Worm (Caenorhabditis elegans) whole organism, early embryonic: Measurements from ENCODE around the gene nhr-95.

Experiments
- B0310.2 ChIP-seq: sonication (generic microtip); optimal IDR thresholded peaks from 2 replicates; lab custom pipeline; 2016; ENCODE audit warnings: mild to moderate bottlenecking, missing genetic modification characterization, missing compliant biosample characterization
- F13C5.2 ChIP-seq: sonication (generic microtip); optimal IDR thresholded peaks from 2 replicates; lab custom pipeline; 2017; ENCODE audit warnings: mild to moderate bottlenecking, missing genetic modification characterization, inconsistent platforms, missing compliant biosample characterization
- ama-1 ChIP-seq: fragments of 150-350 bp; optimal IDR thresholded peaks from 2 replicates; lab custom pipeline; 2014
- ceh-13 ChIP-seq: fragments of 200-800 bp; sonication (Bioruptor generic); optimal IDR thresholded peaks from 2 replicates; lab custom pipeline; 2018; ENCODE audit warnings: mild to moderate bottlenecking, missing genetic modification characterization, missing compliant biosample characterization
- ceh-36 ChIP-seq: sonication (generic microtip); optimal IDR thresholded peaks from 2 replicates; lab custom pipeline; 2016; ENCODE audit warnings: missing genetic modification characterization, inconsistent platforms, missing compliant biosample characterization
- ets-7 ChIP-seq: sonication (generic microtip); optimal IDR thresholded peaks from 2 replicates; lab custom pipeline; 2016; ENCODE audit warnings: missing genotype, missing genetic modification characterization, missing compliant biosample characterization
- flt-1 ChIP-seq: fragments of 200-800 bp; sonication (Bioruptor generic); IDR thresholded peaks from 2 replicates; pipeline ENCODE4 v1.3.6; 2022; ENCODE audit warnings: missing genetic modification characterization, missing compliant biosample characterization
- hmbx-1 ChIP-seq: sonication (generic microtip); optimal IDR thresholded peaks from 2 replicates; lab custom pipeline; 2016; ENCODE audit warnings: mild to moderate bottlenecking, missing genetic modification characterization, missing compliant biosample characterization
- hmg-4 ChIP-seq: fragments of 200-800 bp; sonication (Bioruptor generic); optimal IDR thresholded peaks from 2 replicates; lab custom pipeline; 2018; ENCODE audit warnings: mild to moderate bottlenecking, missing genetic modification characterization, missing compliant biosample characterization
- pes-1 ChIP-seq: fragments of 200-800 bp; sonication (Bioruptor generic); IDR thresholded peaks from 2 replicates; pipeline ENCODE4 v1.3.6; 2022; ENCODE audit warnings: missing genetic modification reagents, missing genetic modification characterization, missing compliant biosample characterization
- scrt-1 ChIP-seq: fragments of 200-800 bp; sonication (Bioruptor generic); IDR thresholded peaks from 2 replicates; pipeline ENCODE4 v1.3.6; 2022; ENCODE audit warnings: missing genetic modification characterization, missing compliant biosample characterization
- sea-1 ChIP-seq: fragments of 200-800 bp; sonication (Bioruptor generic); conservative IDR thresholded peaks from 2 replicates; pipeline ENCODE4 v1.3.6; 2022; ENCODE audit warnings: missing genetic modification characterization, missing compliant biosample characterization
- tbx-11 ChIP-seq: fragments of 200-800 bp; sonication (Bioruptor generic); IDR thresholded peaks from 2 replicates; pipeline ENCODE4 v1.3.6; 2022; ENCODE audit warnings: missing genetic modification characterization, missing compliant biosample characterization

DNA sequence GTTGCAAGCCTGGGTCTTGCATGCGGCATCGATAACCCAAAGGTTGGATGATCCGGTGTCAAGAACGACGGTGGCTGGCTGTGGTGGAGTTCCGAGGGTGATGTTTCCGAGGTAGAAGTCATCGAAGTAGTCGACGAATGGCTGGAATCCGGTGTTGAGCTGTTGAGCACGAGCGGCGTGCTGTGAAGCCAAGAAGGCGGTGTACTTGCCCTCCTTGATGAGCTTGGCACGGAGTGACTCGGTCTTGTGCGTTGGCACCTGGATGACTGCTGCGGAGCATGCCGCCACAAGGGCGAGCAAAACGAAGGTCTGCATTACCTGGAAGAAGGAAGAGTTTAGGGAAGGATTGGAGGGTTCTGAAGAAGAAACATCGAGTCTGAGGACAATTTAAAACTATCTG lies 32.0 kb downstream of the nhr-95 start, which contains the start of gene asp-1:
- no peak for TF ChIP-seq tbx-11 (GFP tag; lab: Robert Waterston, UW)
- no peak for TF ChIP-seq F13C5.2
- no peak for TF ChIP-seq ceh-13 (GFP tag; lab: Kevin White, UChicago)
- TF ChIP-seq scrt-1 (GFP tag; lab: Robert Waterston, UW) = no peak
- no peak for TF ChIP-seq pes-1 (GFP tag; lab: Robert Waterston, UW)
- no peak for TF ChIP-seq ama-1 (lab: Kevin White, UChicago)
- TF ChIP-seq flt-1 (GFP tag; lab: Robert Waterston, UW) = no peak
- no peak for TF ChIP-seq hmg-4 (GFP tag; lab: Kevin White, UChicago)
- TF ChIP-seq sea-1 (GFP tag; lab: Robert Waterston, UW) = no peak
- TF ChIP-seq ceh-36 (tag; lab: Kevin White, UChicago) = no peak
- TF ChIP-seq ets-7 (tag; lab: Kevin White, UChicago) = no peak
- TF ChIP-seq B0310.2 (tag; lab: Kevin White, UChicago) = no peak
- no peak for TF ChIP-seq hmbx-1
